Worm (Caenorhabditis elegans) whole organism, early embryonic: ENCODE measurements around the gene srbc-10.

ENCODE experiments used
- B0310.2 ChIP-seq: sonication (generic microtip); optimal IDR thresholded peaks from 2 replicates; lab custom pipeline; 2016; ENCODE audit warnings: mild to moderate bottlenecking, missing genetic modification characterization, missing compliant biosample characterization
- ama-1 ChIP-seq: fragments of 150-350 bp; optimal IDR thresholded peaks from 2 replicates; lab custom pipeline; 2014
- pes-1 ChIP-seq: fragments of 200-800 bp; sonication (Bioruptor generic); IDR thresholded peaks from 2 replicates; pipeline ENCODE4 v1.3.6; 2022; ENCODE audit warnings: missing genetic modification reagents, missing genetic modification characterization, missing compliant biosample characterization

ce11 chrV:7522279-7522678 lies 29.5 kb upstream of the srbc-10 start, which contains the start of gene C54F6.15:
- TF ChIP-seq pes-1 (GFP tag; lab: Robert Waterston, UW) (no peak), B0310.2 (tag; lab: Kevin White, UChicago) (no peak), ama-1 (no peak)
